Worm (Caenorhabditis elegans): ENCODE results near the gene clec-10.

DNA sequence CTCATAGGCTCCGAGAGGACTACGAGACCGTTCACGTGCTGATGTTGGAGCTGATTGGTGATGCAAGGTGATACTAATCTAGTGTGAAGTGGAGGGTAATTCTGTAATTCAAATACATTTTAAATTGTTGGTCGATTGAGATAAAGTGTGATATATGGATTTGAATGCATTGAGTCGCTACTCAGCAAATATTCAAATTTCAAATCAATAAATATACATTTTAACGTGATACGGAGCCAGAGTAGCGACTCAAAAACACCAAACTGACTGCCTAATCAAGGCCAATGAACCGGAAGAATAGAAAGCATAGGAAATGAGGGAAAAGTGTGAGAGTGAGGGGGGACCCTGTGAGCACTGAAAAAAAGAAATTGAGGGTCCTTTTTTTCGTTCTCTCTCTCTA, 3.2 kb upstream of the clec-10 start, which contains the start of gene C03H5.6:
- TF ChIP-seq elt-3 (tag; optimal IDR thresholded peaks at IDR 0.05) (no peak), ama-1 (optimal IDR thresholded peaks at IDR 0.05) (no peak), nhr-76 (tag; optimal IDR thresholded peaks at IDR 0.05) (no peak), ceh-9 (tag; optimal IDR thresholded peaks at IDR 0.05) (no peak), eor-1 (tag; optimal IDR thresholded peaks at IDR 0.05) (no peak), pqm-1 (tag; optimal IDR thresholded peaks at IDR 0.05) (no peak), ceh-82 (tag; optimal IDR thresholded peaks at IDR 0.05) (no peak), snpc-4 (tag; optimal IDR thresholded peaks at IDR 0.05) (no peak), unc-62 (GFP tag; optimal IDR thresholded peaks at IDR 0.05) (no peak), jun-1 (tag; optimal IDR thresholded peaks at IDR 0.05) (no peak)

Data from whole organism, L3 larva.